Worm (Caenorhabditis elegans): ENCODE data around the gene R07B1.11.

DNA sequence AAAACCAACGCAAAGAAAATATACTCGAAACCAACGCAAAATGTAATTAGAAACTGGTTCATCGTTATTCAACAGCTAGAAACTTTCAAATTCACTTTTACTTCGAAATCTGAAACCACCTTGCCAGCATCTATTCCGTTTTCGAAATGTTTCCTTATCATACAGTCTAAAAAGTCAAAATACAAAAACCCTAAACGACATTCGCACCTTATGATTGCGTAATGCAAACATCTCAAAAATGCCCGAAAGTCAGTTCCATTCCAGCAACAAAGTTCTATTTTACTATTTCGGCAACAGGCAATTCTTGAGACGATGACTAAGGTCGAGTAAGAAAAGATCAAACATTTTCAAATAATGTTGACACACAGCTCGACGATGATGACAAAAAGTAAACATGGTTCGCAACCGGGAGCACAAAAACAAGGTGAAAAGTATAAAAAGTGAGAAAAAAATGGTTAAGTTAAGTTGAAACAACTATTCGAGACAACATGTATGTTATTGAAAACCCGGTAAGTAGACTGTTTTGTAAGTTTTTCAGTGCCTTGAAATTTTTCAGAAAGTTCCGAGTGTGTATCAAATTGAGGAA lies 4.9 kb upstream of the R07B1.11 start, which contains the start of gene lec-7:
- no peak for TF ChIP-seq sox-2 (GFP tag; IDR thresholded peaks at IDR 0.05)
- TF ChIP-seq pha-4 (tag; optimal IDR thresholded peaks at IDR 0.05), result no peak
- no peak for TF ChIP-seq hlh-13 (GFP tag; optimal IDR thresholded peaks at IDR 0.05)
- TF ChIP-seq F13H6.1 (tag; optimal IDR thresholded peaks at IDR 0.05), result no peak
- no peak for TF ChIP-seq ama-1 (optimal IDR thresholded peaks at IDR 0.05)
- TF ChIP-seq unc-86 (tag; optimal IDR thresholded peaks at IDR 0.05), result no peak
- TF ChIP-seq unc-3 (GFP tag; conservative IDR thresholded peaks at IDR 0.05), result no peak
- no peak for TF ChIP-seq unc-3 (tag; optimal IDR thresholded peaks at IDR 0.05)
- no peak for TF ChIP-seq nhr-11 (tag; optimal IDR thresholded peaks at IDR 0.05)
- TF ChIP-seq odd-2 (tag; optimal IDR thresholded peaks at IDR 0.05), result no peak
- TF ChIP-seq ceh-18 (tag; optimal IDR thresholded peaks at IDR 0.05), result no peak
- no peak for TF ChIP-seq pqm-1 (tag; optimal IDR thresholded peaks at IDR 0.05)
- no peak for TF ChIP-seq pag-3 (tag; optimal IDR thresholded peaks at IDR 0.05; ENCODE audit: borderline replicate concordance)

Data from whole organism, late embryonic.